Worm (Caenorhabditis elegans): ENCODE measurements around the gene R03H10.4.

- TF ChIP-seq ama-1 (optimal IDR thresholded peaks at IDR 0.05) (no peak), hmg-4 (GFP tag; optimal IDR thresholded peaks at IDR 0.05) (peak; percentile 4), scrt-1 (GFP tag; IDR thresholded peaks at IDR 0.05) (no peak), B0310.2 (tag; optimal IDR thresholded peaks at IDR 0.05) (no peak), pes-1 (GFP tag; IDR thresholded peaks at IDR 0.05) (no peak), flt-1 (GFP tag; IDR thresholded peaks at IDR 0.05) (no peak), tra-4 (tag; optimal IDR thresholded peaks at IDR 0.05) (no peak), ceh-36 (tag; optimal IDR thresholded peaks at IDR 0.05) (no peak), hnd-1 (tag; optimal IDR thresholded peaks at IDR 0.05) (no peak), hmbx-1 (tag; optimal IDR thresholded peaks at IDR 0.05) (no peak), tbx-11 (GFP tag; IDR thresholded peaks at IDR 0.05) (no peak)
Observed at ce11 chrII:4151499-4152132, 16.7 kb downstream of the R03H10.4 start.
